Fruit fly (Drosophila melanogaster): Measurements from ENCODE around the gene CG13998.

Gene CG13998

dm6 chr2L:5978333-5979054 is 21.9 kb upstream of the CG13998 start (continued):
- TF ChIP-seq Hr83 (GFP tag; optimal IDR thresholded peaks at IDR 0.05; ENCODE audit: poor library complexity, severe bottlenecking) = peak; percentile 70
- TF ChIP-seq sv (GFP tag; optimal IDR thresholded peaks at IDR 0.05) = no peak
- no peak for TF ChIP-seq N (GFP tag; optimal IDR thresholded peaks at IDR 0.05)
- TF ChIP-seq Vsx2 (GFP tag; optimal IDR thresholded peaks at IDR 0.05; ENCODE audit: partially characterized antibody) = no peak

dm6 chr2L:5977729-5978078 is 21.1 kb upstream of the CG13998 start:
- peak; percentile 33 for TF ChIP-seq Jra (GFP tag; optimal IDR thresholded peaks at IDR 0.05)
- no peak for TF ChIP-seq lola (GFP tag; optimal IDR thresholded peaks at IDR 0.05)

DNA sequence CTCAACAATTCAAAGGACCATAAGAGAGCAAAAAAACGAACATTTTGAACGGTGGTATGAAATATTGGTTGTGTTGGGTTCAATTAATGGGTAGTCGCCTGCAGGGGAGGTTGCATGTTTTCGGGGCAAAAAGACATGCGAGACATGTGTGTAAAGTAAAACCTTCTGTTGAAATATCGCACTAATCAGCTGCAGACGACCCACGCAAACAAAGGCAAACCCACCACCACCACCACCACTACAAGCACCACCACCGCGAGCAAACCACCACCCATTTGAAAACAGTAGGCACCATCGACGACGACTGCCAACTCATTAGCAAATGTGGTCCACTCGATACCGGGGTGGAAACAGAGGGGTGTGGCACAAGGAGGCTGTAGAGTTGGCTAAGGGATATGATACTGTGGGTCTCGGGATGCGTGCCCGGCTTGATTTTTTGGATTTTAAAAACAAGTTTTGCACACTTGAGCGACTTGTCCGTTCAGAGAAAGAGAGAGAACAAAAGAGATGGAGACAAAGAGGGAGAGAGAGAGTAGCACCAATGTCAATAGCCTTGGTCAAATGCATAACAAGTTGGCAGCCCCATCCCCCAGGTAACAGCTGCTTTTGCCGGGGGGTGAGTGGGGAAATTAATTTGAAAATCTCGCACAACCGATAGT is 20.6 kb upstream of the CG13998 start:
- TF ChIP-seq ey (GFP tag; optimal IDR thresholded peaks at IDR 0.05) (no peak), lola (GFP tag; optimal IDR thresholded peaks at IDR 0.05) (no peak), CG9705 (GFP tag; optimal IDR thresholded peaks at IDR 0.05) (peak; percentile 27), Mio (GFP tag; optimal IDR thresholded peaks at IDR 0.05) (no peak), Hr78 (GFP tag; optimal IDR thresholded peaks at IDR 0.05) (no peak), h (GFP tag; optimal IDR thresholded peaks at IDR 0.05) (peak; percentile 61), br (GFP tag; optimal IDR thresholded peaks at IDR 0.05) (peak; percentile 3), sage (GFP tag; optimal IDR thresholded peaks at IDR 0.05) (no peak), dsf (GFP tag; optimal IDR thresholded peaks at IDR 0.05; ENCODE audit: borderline replicate concordance) (no peak), Myc (optimal IDR thresholded peaks at IDR 0.05) (no peak), Dfd (GFP tag; optimal IDR thresholded peaks at IDR 0.05) (no peak), pan (optimal IDR thresholded peaks at IDR 0.05) (no peak), brk (GFP tag; optimal IDR thresholded peaks at IDR 0.05) (no peak), sv (GFP tag; optimal IDR thresholded peaks at IDR 0.05) (no peak), rgr (GFP tag; optimal IDR thresholded peaks at IDR 0.05) (peak; percentile 39), dl (GFP tag; optimal IDR thresholded peaks at IDR 0.05; ENCODE audit: insufficient read depth in 1 of 2, partially characterized antibody in 2 of 2) (peak; percentile 17 to 27), jim (GFP tag; optimal IDR thresholded peaks at IDR 0.05) (no peak), fru (GFP tag; optimal IDR thresholded peaks at IDR 0.05) (peak; percentile 50), CG32264 (GFP tag; optimal IDR thresholded peaks at IDR 0.05) (no peak), OdsH (GFP tag; optimal IDR thresholded peaks at IDR 0.05) (no peak), Dif (GFP tag; optimal IDR thresholded peaks at IDR 0.05; ENCODE audit: partially characterized antibody) (peak; percentile 54), GATAd (GFP tag; optimal IDR thresholded peaks at IDR 0.05) (no peak), Rel (GFP tag; optimal IDR thresholded peaks at IDR 0.05) (no peak), Rel (tag; optimal IDR thresholded peaks at IDR 0.05) (peak; percentile 35), HLH106 (tag; optimal IDR thresholded peaks at IDR 0.05) (peak; percentile 36), Hr83 (GFP tag; optimal IDR thresholded peaks at IDR 0.05; ENCODE audit: poor library complexity, severe bottlenecking) (no peak), Abd-B (GFP tag; optimal IDR thresholded peaks at IDR 0.05) (no peak), woc (GFP tag; optimal IDR thresholded peaks at IDR 0.05) (no peak), Hnf4 (GFP tag; optimal IDR thresholded peaks at IDR 0.05) (no peak), dmrt93B (GFP tag; optimal IDR thresholded peaks at IDR 0.05) (no peak), Jra (GFP tag; optimal IDR thresholded peaks at IDR 0.05) (no peak), psq (GFP tag; optimal IDR thresholded peaks at IDR 0.05) (peak; percentile 61), usp (GFP tag; optimal IDR thresholded peaks at IDR 0.05) (no peak), CrebA (GFP tag; optimal IDR thresholded peaks at IDR 0.05; ENCODE audit: borderline replicate concordance) (no peak), N (GFP tag; optimal IDR thresholded peaks at IDR 0.05) (no peak), Sp1 (GFP tag; optimal IDR thresholded peaks at IDR 0.05) (peak; percentile 60), foxo (GFP tag; optimal IDR thresholded peaks at IDR 0.05) (peak in 1 of 2 experiments; percentile 37)
